Worm (Caenorhabditis elegans): ENCODE measurements around the gene mma-1.

The mma-1 gene

ce11 chrV:12608857-12609256 lies 12.8 kb upstream of the mma-1 start, which contains the start of gene ZC116.5:
Gene ZC116.5, minus strand, starts transcription at chrV:12608957.
- no peak for TF ChIP-seq F13C5.2 (tag; optimal IDR thresholded peaks at IDR 0.05)
- TF ChIP-seq B0310.2 (tag; optimal IDR thresholded peaks at IDR 0.05) = no peak
- TF ChIP-seq flt-1 (GFP tag; IDR thresholded peaks at IDR 0.05) = no peak
- TF ChIP-seq hmg-4 (GFP tag; optimal IDR thresholded peaks at IDR 0.05) = no peak
- no peak for TF ChIP-seq pes-1 (GFP tag; IDR thresholded peaks at IDR 0.05)
- no peak for TF ChIP-seq tra-4 (tag; optimal IDR thresholded peaks at IDR 0.05)
- TF ChIP-seq ama-1 (optimal IDR thresholded peaks at IDR 0.05) = no peak
- TF ChIP-seq hnd-1 (tag; optimal IDR thresholded peaks at IDR 0.05) = no peak
- TF ChIP-seq hmbx-1 (tag; optimal IDR thresholded peaks at IDR 0.05) = no peak

ce11 chrV:12607113-12607512 lies 11.0 kb upstream of the mma-1 start, which contains the start of gene erg-28:
Gene erg-28, plus strand, starts transcription at chrV:12607413.
- TF ChIP-seq B0310.2 (tag; optimal IDR thresholded peaks at IDR 0.05) (no peak), aly-1 (tag; optimal IDR thresholded peaks at IDR 0.05) (no peak), tbx-11 (GFP tag; IDR thresholded peaks at IDR 0.05) (no peak), ets-7 (tag; optimal IDR thresholded peaks at IDR 0.05) (no peak), F13C5.2 (tag; optimal IDR thresholded peaks at IDR 0.05) (no peak), ceh-13 (GFP tag; optimal IDR thresholded peaks at IDR 0.05) (no peak), hmg-4 (GFP tag; optimal IDR thresholded peaks at IDR 0.05) (no peak), pes-1 (GFP tag; IDR thresholded peaks at IDR 0.05) (no peak)

- TF ChIP-seq ceh-13 (GFP tag; optimal IDR thresholded peaks at IDR 0.05) = no peak
- no peak for TF ChIP-seq flt-1 (GFP tag; IDR thresholded peaks at IDR 0.05)
- TF ChIP-seq hmbx-1 (tag; optimal IDR thresholded peaks at IDR 0.05) = no peak
- TF ChIP-seq hmg-4 (GFP tag; optimal IDR thresholded peaks at IDR 0.05) = no peak
- TF ChIP-seq B0310.2 (tag; optimal IDR thresholded peaks at IDR 0.05) = no peak
- TF ChIP-seq tra-4 (tag; optimal IDR thresholded peaks at IDR 0.05) = no peak
- no peak for TF ChIP-seq F13C5.2 (tag; optimal IDR thresholded peaks at IDR 0.05)
- TF ChIP-seq scrt-1 (GFP tag; IDR thresholded peaks at IDR 0.05) = no peak
- TF ChIP-seq pes-1 (GFP tag; IDR thresholded peaks at IDR 0.05) = no peak
- no peak for TF ChIP-seq ama-1 (optimal IDR thresholded peaks at IDR 0.05)
- no peak for TF ChIP-seq tbx-37 (GFP tag; conservative IDR thresholded peaks at IDR 0.05)
- TF ChIP-seq hnd-1 (tag; optimal IDR thresholded peaks at IDR 0.05) = no peak
- TF ChIP-seq ceh-36 (tag; optimal IDR thresholded peaks at IDR 0.05) = no peak
- no peak for TF ChIP-seq tbx-11 (GFP tag; IDR thresholded peaks at IDR 0.05)
- no peak for TF ChIP-seq aly-1 (tag; optimal IDR thresholded peaks at IDR 0.05)
Measured at ce11 chrV:12601835-12602234, 5.7 kb upstream of the mma-1 start.

ce11 chrV:12599510-12600242 lies 3.6 kb upstream of the mma-1 start, which contains the start of gene C14C10.5:
Gene C14C10.5, plus strand, starts transcription at chrV:12600192.
- TF ChIP-seq sea-1 (GFP tag; conservative IDR thresholded peaks at IDR 0.05) = no peak
- no peak for TF ChIP-seq ceh-36 (tag; optimal IDR thresholded peaks at IDR 0.05)
- TF ChIP-seq hmbx-1 (tag; optimal IDR thresholded peaks at IDR 0.05) = no peak
- TF ChIP-seq ama-1 (optimal IDR thresholded peaks at IDR 0.05) = no peak

- no peak for TF ChIP-seq tra-4 (tag; optimal IDR thresholded peaks at IDR 0.05)
- no peak for TF ChIP-seq flt-1 (GFP tag; IDR thresholded peaks at IDR 0.05)
- no peak for TF ChIP-seq ets-7 (tag; optimal IDR thresholded peaks at IDR 0.05)
- TF ChIP-seq pes-1 (GFP tag; IDR thresholded peaks at IDR 0.05) = no peak
- no peak for TF ChIP-seq hmbx-1 (tag; optimal IDR thresholded peaks at IDR 0.05)
- TF ChIP-seq F13C5.2 (tag; optimal IDR thresholded peaks at IDR 0.05) = no peak
- no peak for TF ChIP-seq tbx-37 (GFP tag; conservative IDR thresholded peaks at IDR 0.05)
- no peak for TF ChIP-seq sea-1 (GFP tag; conservative IDR thresholded peaks at IDR 0.05)
- TF ChIP-seq aly-1 (tag; optimal IDR thresholded peaks at IDR 0.05) = no peak
- TF ChIP-seq ceh-36 (tag; optimal IDR thresholded peaks at IDR 0.05) = no peak
Measured at ce11 chrV:12599110-12599509, 3.0 kb upstream of the mma-1 start, which contains the start of the genes C14C10.10 and ril-2. Gene C14C10.10, minus strand, starts transcription at chrV:12599128. Gene ril-2, minus strand, starts transcription at chrV:12599157.

ce11 chrV:12596795-12597194 lies 699 bp upstream of the mma-1 start:
- TF ChIP-seq sea-1 (GFP tag; conservative IDR thresholded peaks at IDR 0.05) (peak; percentile 77), ama-1 (optimal IDR thresholded peaks at IDR 0.05) (no peak), hmbx-1 (tag; optimal IDR thresholded peaks at IDR 0.05) (peak; percentile 43), ets-7 (tag; optimal IDR thresholded peaks at IDR 0.05) (peak; percentile 19), tbx-11 (GFP tag; IDR thresholded peaks at IDR 0.05) (no peak), B0310.2 (tag; optimal IDR thresholded peaks at IDR 0.05) (peak; percentile 42), F13C5.2 (tag; optimal IDR thresholded peaks at IDR 0.05) (peak; percentile 85), aly-1 (tag; optimal IDR thresholded peaks at IDR 0.05) (peak; percentile 80), hnd-1 (tag; optimal IDR thresholded peaks at IDR 0.05) (peak; percentile 30), flt-1 (GFP tag; IDR thresholded peaks at IDR 0.05) (peak; percentile 76), ceh-36 (tag; optimal IDR thresholded peaks at IDR 0.05) (peak; percentile 45), ceh-13 (GFP tag; optimal IDR thresholded peaks at IDR 0.05) (peak; percentile 62), hmg-4 (GFP tag; optimal IDR thresholded peaks at IDR 0.05) (peak; percentile 90), tbx-37 (GFP tag; conservative IDR thresholded peaks at IDR 0.05) (peak; percentile 47), tra-4 (tag; optimal IDR thresholded peaks at IDR 0.05) (peak; percentile 65), scrt-1 (GFP tag; IDR thresholded peaks at IDR 0.05) (peak; percentile 71), pes-1 (GFP tag; IDR thresholded peaks at IDR 0.05) (no peak; the same call in 1 of the 2 replicates)

ce11 chrV:12592379-12592778 lies 3.7 kb downstream of the mma-1 start, which contains the start of gene C14C10.2:
Gene C14C10.2, minus strand, starts transcription at chrV:12592479.
- TF ChIP-seq aly-1 (tag; optimal IDR thresholded peaks at IDR 0.05) = no peak
- TF ChIP-seq ets-7 (tag; optimal IDR thresholded peaks at IDR 0.05) = no peak
- TF ChIP-seq pes-1 (GFP tag; IDR thresholded peaks at IDR 0.05) = no peak
- no peak for TF ChIP-seq ama-1 (optimal IDR thresholded peaks at IDR 0.05)
- TF ChIP-seq sea-1 (GFP tag; conservative IDR thresholded peaks at IDR 0.05) = no peak
- no peak for TF ChIP-seq flt-1 (GFP tag; IDR thresholded peaks at IDR 0.05)
- TF ChIP-seq hmbx-1 (tag; optimal IDR thresholded peaks at IDR 0.05) = no peak
- no peak for TF ChIP-seq hnd-1 (tag; optimal IDR thresholded peaks at IDR 0.05)
- no peak for TF ChIP-seq F13C5.2 (tag; optimal IDR thresholded peaks at IDR 0.05)
- no peak for TF ChIP-seq ceh-13 (GFP tag; optimal IDR thresholded peaks at IDR 0.05)
- no peak for TF ChIP-seq hmg-4 (GFP tag; optimal IDR thresholded peaks at IDR 0.05)
